Worm (Caenorhabditis elegans): ENCODE measurements around the gene mec-5.

Gene mec-5

ce11 chrX:15943709-15944108 is at the start of gene mec-5:
mec-5 (plus strand) TSS chrX:15944009.
- TF ChIP-seq unc-62 (GFP tag; optimal IDR thresholded peaks at IDR 0.05): no peak

- no peak for TF ChIP-seq unc-62 (GFP tag; optimal IDR thresholded peaks at IDR 0.05)
Observed at ce11 chrX:15901214-15901613, 42.6 kb upstream of the mec-5 start.

ce11 chrX:15902835-15903234 is 41.0 kb upstream of the mec-5 start:
- TF ChIP-seq unc-62 (GFP tag; optimal IDR thresholded peaks at IDR 0.05): no peak

ce11 chrX:15910328-15910727 is 33.5 kb upstream of the mec-5 start, which contains the start of gene npr-33:
npr-33 (plus strand) TSS chrX:15910628.
- TF ChIP-seq unc-62 (GFP tag; optimal IDR thresholded peaks at IDR 0.05): no peak

- no peak for TF ChIP-seq unc-62 (GFP tag; optimal IDR thresholded peaks at IDR 0.05)
Observed at ce11 chrX:15912841-15913240, 31.0 kb upstream of the mec-5 start.

- TF ChIP-seq unc-62 (GFP tag; optimal IDR thresholded peaks at IDR 0.05): no peak
Observed at ce11 chrX:15915774-15916173, 28.0 kb upstream of the mec-5 start.

ce11 chrX:15917000-15917399 is 26.8 kb upstream of the mec-5 start, which contains the start of the genes F31B9.4 and F31B9.2:
F31B9.4 (minus strand) TSS chrX:15917100.
F31B9.2 (plus strand) TSS chrX:15917367.
- no peak for TF ChIP-seq unc-62 (GFP tag; optimal IDR thresholded peaks at IDR 0.05)

- TF ChIP-seq unc-62 (GFP tag; optimal IDR thresholded peaks at IDR 0.05): no peak
Observed at ce11 chrX:15919372-15919771, 24.4 kb upstream of the mec-5 start, which contains the start of gene F31B9.7. F31B9.7 (plus strand) TSS chrX:15919672.

- no peak for TF ChIP-seq unc-62 (GFP tag; optimal IDR thresholded peaks at IDR 0.05)
Observed at ce11 chrX:15923440-15923839, 20.4 kb upstream of the mec-5 start, which contains the start of gene F31B9.3. F31B9.3 (plus strand) TSS chrX:15923740.

- no peak for TF ChIP-seq unc-62 (GFP tag; optimal IDR thresholded peaks at IDR 0.05)
Observed at ce11 chrX:15932859-15933258, 10.9 kb upstream of the mec-5 start.

ce11 chrX:15937854-15938253 is 6.0 kb upstream of the mec-5 start:
- no peak for TF ChIP-seq unc-62 (GFP tag; optimal IDR thresholded peaks at IDR 0.05)

ce11 chrX:15939224-15939623 is 4.6 kb upstream of the mec-5 start, which contains the start of gene mrp-3:
mrp-3 (minus strand) TSS chrX:15939324.
- no peak for TF ChIP-seq unc-62 (GFP tag; optimal IDR thresholded peaks at IDR 0.05)

ce11 chrX:15939759-15940334 is 4.0 kb upstream of the mec-5 start:
- TF ChIP-seq unc-62 (GFP tag; optimal IDR thresholded peaks at IDR 0.05): no peak

- TF ChIP-seq unc-62 (GFP tag; optimal IDR thresholded peaks at IDR 0.05): no peak
Observed at ce11 chrX:15944198-15944597, 389 bp downstream of the mec-5 start.

- TF ChIP-seq unc-62 (GFP tag; optimal IDR thresholded peaks at IDR 0.05): no peak
Observed at ce11 chrX:15945806-15946205, 2.0 kb downstream of the mec-5 start.

ce11 chrX:15951194-15951593 is 7.4 kb downstream of the mec-5 start, which contains the start of gene col-186:
col-186 (plus strand) TSS chrX:15951494.
- no peak for TF ChIP-seq unc-62 (GFP tag; optimal IDR thresholded peaks at IDR 0.05)

- TF ChIP-seq unc-62 (GFP tag; optimal IDR thresholded peaks at IDR 0.05): no peak
Observed at ce11 chrX:15953086-15953485, 9.3 kb downstream of the mec-5 start.

- TF ChIP-seq unc-62 (GFP tag; optimal IDR thresholded peaks at IDR 0.05): no peak
Observed at ce11 chrX:15953611-15954010, 9.8 kb downstream of the mec-5 start.
